Worm (Caenorhabditis elegans): ENCODE results near the gene acn-1.

- no peak for TF ChIP-seq ztf-11 (tag; optimal IDR thresholded peaks at IDR 0.05)
- TF ChIP-seq lin-13 (tag; optimal IDR thresholded peaks at IDR 0.05): no peak
- TF ChIP-seq unc-62 (GFP tag; optimal IDR thresholded peaks at IDR 0.05): no peak
- no peak for TF ChIP-seq mls-2 (tag; optimal IDR thresholded peaks at IDR 0.05)
- peak; percentile 1 for TF ChIP-seq ham-2 (GFP tag; optimal IDR thresholded peaks at IDR 0.05)
- peak; percentile 80 for TF ChIP-seq nhr-2 (tag; optimal IDR thresholded peaks at IDR 0.05)
- no peak for TF ChIP-seq mab-5 (tag; optimal IDR thresholded peaks at IDR 0.05)
- no peak for TF ChIP-seq elt-3 (tag; optimal IDR thresholded peaks at IDR 0.05)
- TF ChIP-seq blmp-1 (tag; optimal IDR thresholded peaks at IDR 0.05): no peak
- no peak for TF ChIP-seq nhr-76 (tag; optimal IDR thresholded peaks at IDR 0.05)
- TF ChIP-seq nhr-12 (tag; optimal IDR thresholded peaks at IDR 0.05): no peak
- no peak for TF ChIP-seq ceh-83 (GFP tag; optimal IDR thresholded peaks at IDR 0.05)
These were observed 26.0 kb upstream of the acn-1 start for ce11 chrX:5122791-5123414.

Measured in whole organism, mixed stage, embryonic.